Fruit fly (Drosophila melanogaster) whole organism, embryonic: ENCODE data around the gene Vha100-2.

Experiments
- Atf6 ChIP-seq: fragments of 200-800 bp; sonication (Bioruptor generic); IDR thresholded peaks from 2 replicates; pipeline ENCODE4 v1.3.6; 2022; ENCODE audit warnings: missing biosample characterization, missing genetic modification characterization
- CG10147 ChIP-seq: fragments of 200-800 bp; sonication (Bioruptor generic); optimal IDR thresholded peaks from 2 replicates; lab custom pipeline; 2019; ENCODE audit warnings: missing biosample characterization, mild to moderate bottlenecking, missing genetic modification characterization, moderate library complexity
- CG10366 ChIP-seq: fragments of 200-800 bp; sonication (Bioruptor generic); IDR thresholded peaks from 2 replicates; pipeline ENCODE4 v1.3.6; 2022; ENCODE audit warnings: missing biosample characterization, missing genetic modification characterization
- CG10431 ChIP-seq: fragments of 200-800 bp; sonication (Bioruptor generic); optimal IDR thresholded peaks from 3 replicates; lab custom pipeline; 2018; ENCODE audit warnings: missing biosample characterization, mild to moderate bottlenecking, missing genetic modification characterization
- CG12299 ChIP-seq: fragments of 200-800 bp; sonication (Bioruptor generic); optimal IDR thresholded peaks from 2 replicates; lab custom pipeline; 2018; ENCODE audit warnings: missing biosample characterization, mild to moderate bottlenecking, missing genetic modification characterization
- CG14965 ChIP-seq: fragments of 200-800 bp; sonication (Bioruptor generic); optimal IDR thresholded peaks from 2 replicates; lab custom pipeline; 2016; ENCODE audit warnings: missing biosample characterization, missing genetic modification characterization, borderline replicate concordance
- CG1529 ChIP-seq: fragments of 200-800 bp; sonication (Bioruptor generic); optimal IDR thresholded peaks from 3 replicates; lab custom pipeline; 2018; ENCODE audit warnings: missing biosample characterization, missing genetic modification characterization
- CG15696 ChIP-seq: fragments of 200-800 bp; sonication (Bioruptor generic); optimal IDR thresholded peaks from 2 replicates; lab custom pipeline; 2019; ENCODE audit warnings: missing biosample characterization, mild to moderate bottlenecking, missing genetic modification characterization, moderate library complexity
- CG1602 ChIP-seq: fragments of 200-800 bp; sonication (Bioruptor generic); optimal IDR thresholded peaks from 3 replicates; lab custom pipeline; 2016; ENCODE audit warnings: missing biosample characterization, missing genetic modification characterization
- CG2199 ChIP-seq: fragments of 200-800 bp; sonication (Bioruptor generic); IDR thresholded peaks from 3 replicates; pipeline ENCODE4 v1.3.6; 2022; ENCODE audit warnings: missing biosample characterization, missing genetic modification characterization
- CG2712 ChIP-seq: fragments of 200-800 bp; optimal IDR thresholded peaks from 3 replicates; lab custom pipeline; 2019; ENCODE audit warnings: missing biosample characterization, mild to moderate bottlenecking, missing genetic modification characterization, moderate library complexity
- CG32532 ChIP-seq: fragments of 200-800 bp; sonication (Bioruptor generic); IDR thresholded peaks from 2 replicates; pipeline ENCODE4 v1.3.6; 2022; ENCODE audit warnings: missing biosample characterization, missing genetic modification characterization
- CG4360 ChIP-seq: fragments of 200-800 bp; sonication (Bioruptor generic); IDR thresholded peaks from 2 replicates; pipeline ENCODE4 v1.3.6; 2022; ENCODE audit warnings: missing biosample characterization, missing genetic modification characterization
- CG6689 ChIP-seq: fragments of 200-800 bp; sonication (Bioruptor generic); IDR thresholded peaks from 2 replicates; pipeline ENCODE4 v1.3.6; 2022; ENCODE audit warnings: missing biosample characterization, missing genetic modification characterization
- CG7556 ChIP-seq: fragments of 200-800 bp; sonication (Bioruptor generic); optimal IDR thresholded peaks from 2 replicates; lab custom pipeline; 2017; ENCODE audit warnings: missing biosample characterization, mild to moderate bottlenecking, missing genetic modification characterization
- CG8388 ChIP-seq: fragments of 200-800 bp; sonication (Bioruptor generic); optimal IDR thresholded peaks from 2 replicates; lab custom pipeline; 2019; ENCODE audit warnings: missing biosample characterization, mild to moderate bottlenecking, missing genetic modification characterization, moderate library complexity
- CoRest ChIP-seq: fragments of 200-800 bp; sonication (Bioruptor generic); optimal IDR thresholded peaks from 3 replicates; lab custom pipeline; 2018; ENCODE audit warnings: missing biosample characterization, mild to moderate bottlenecking, missing genetic modification characterization, moderate library complexity
- CrebB ChIP-seq: fragments of 200-800 bp; sonication (Bioruptor generic); optimal IDR thresholded peaks from 3 replicates; lab custom pipeline; 2018; ENCODE audit warnings: missing biosample characterization, mild to moderate bottlenecking, missing genetic modification characterization
- D19B ChIP-seq: fragments of 200-800 bp; sonication (Bioruptor generic); optimal IDR thresholded peaks from 2 replicates; lab custom pipeline; 2017; ENCODE audit warnings: missing biosample characterization, mild to moderate bottlenecking, missing genetic modification characterization
- E2f1 ChIP-seq: fragments of 200-800 bp; sonication (Bioruptor generic); IDR thresholded peaks from 2 replicates; pipeline ENCODE4 v1.3.6; 2022; ENCODE audit warnings: missing biosample characterization, missing genetic modification characterization
- Elba2 ChIP-seq: fragments of 200-800 bp; sonication (Bioruptor generic); optimal IDR thresholded peaks from 3 replicates; lab custom pipeline; 2016; ENCODE audit warnings: missing biosample characterization, missing genetic modification characterization
- HLH3B ChIP-seq: fragments of 200-800 bp; sonication (Bioruptor generic); IDR thresholded peaks from 2 replicates; pipeline ENCODE4 v1.3.6; 2022; ENCODE audit warnings: missing biosample characterization, missing genetic modification characterization
- Lim3 ChIP-seq: fragments of 200-800 bp; sonication (Bioruptor generic); IDR thresholded peaks from 2 replicates; pipeline ENCODE4 v1.3.6; 2022; ENCODE audit warnings: missing biosample characterization, missing genetic modification characterization
- Lpt ChIP-seq: fragments of >200 bp; optimal IDR thresholded peaks from 2 replicates; lab custom pipeline; 2018; ENCODE audit warnings: missing biosample characterization, missing genetic modification characterization
- Nf-YA ChIP-seq: fragments of 200-800 bp; sonication (Bioruptor generic); IDR thresholded peaks from 2 replicates; pipeline ENCODE4 v1.3.6; 2022; ENCODE audit warnings: missing biosample characterization, missing genetic modification characterization
- Nf-YB ChIP-seq: fragments of 200-800 bp; sonication (Bioruptor generic); optimal IDR thresholded peaks from 3 replicates; lab custom pipeline; 2019; ENCODE audit warnings: missing biosample characterization, mild to moderate bottlenecking, missing genetic modification characterization, moderate library complexity
- Nf-YC ChIP-seq: fragments of 200-800 bp; optimal IDR thresholded peaks from 3 replicates; lab custom pipeline; 2019; ENCODE audit warnings: missing biosample characterization, mild to moderate bottlenecking, missing genetic modification characterization, moderate library complexity
- NfI ChIP-seq: fragments of 200-800 bp; sonication (Bioruptor generic); optimal IDR thresholded peaks from 3 replicates; lab custom pipeline; 2018; ENCODE audit warnings: missing biosample characterization, mild to moderate bottlenecking, missing genetic modification characterization, moderate library complexity
- Ssrp ChIP-seq: fragments of 200-800 bp; sonication (Bioruptor generic); optimal IDR thresholded peaks from 2 replicates; lab custom pipeline; 2018; ENCODE audit warnings: missing biosample characterization, mild to moderate bottlenecking, missing genetic modification characterization, moderate library complexity
- Usf ChIP-seq: fragments of 200-800 bp; sonication (Bioruptor generic); optimal IDR thresholded peaks from 2 replicates; lab custom pipeline; 2017; ENCODE audit warnings: missing genotype, missing biosample characterization, missing genetic modification characterization
- Xbp1 ChIP-seq: fragments of 200-800 bp; sonication (Bioruptor generic); optimal IDR thresholded peaks from 3 replicates; lab custom pipeline; 2016; ENCODE audit warnings: missing biosample characterization, mild to moderate bottlenecking, missing genetic modification characterization
- Xrp1 ChIP-seq: fragments of 200-800 bp; sonication (Bioruptor generic); IDR thresholded peaks from 2 replicates; pipeline ENCODE4 v1.3.6; 2022; ENCODE audit warnings: missing biosample characterization, missing genetic modification characterization
- ash1 ChIP-seq: fragments of 200-800 bp; sonication (Bioruptor generic); optimal IDR thresholded peaks from 2 replicates; lab custom pipeline; 2018; ENCODE audit warnings: missing biosample characterization, mild to moderate bottlenecking, missing genetic modification characterization
- cad ChIP-seq: fragments of >200 bp; optimal IDR thresholded peaks from 2 replicates; lab custom pipeline; 2017; ENCODE audit warnings: missing biosample characterization, missing genetic modification characterization
- chif ChIP-seq, 2 experiments: fragments of 200-800 bp; sonication (Bioruptor generic); optimal IDR thresholded peaks; 3 replicates each; lab custom pipeline; 2016; ENCODE audit warnings: missing biosample characterization in 2 of 2, missing genetic modification characterization in 2 of 2
- ci ChIP-seq: fragments of 200-800 bp; sonication (Bioruptor generic); IDR thresholded peaks from 3 replicates; pipeline ENCODE4 v1.3.6; 2022; ENCODE audit warnings: missing biosample characterization, missing genetic modification characterization
- crp ChIP-seq, 2 experiments: fragments of 200-800 bp; sonication (Bioruptor generic); optimal IDR thresholded peaks; 2 replicates in 1 of 2; 3 replicates in 1 of 2; lab custom pipeline; 2017; ENCODE audit warnings: missing biosample characterization in 2 of 2, missing genetic modification characterization in 2 of 2, mild to moderate bottlenecking in 1 of 2, moderate library complexity in 1 of 2
- dimm ChIP-seq: fragments of 200-800 bp; sonication (Bioruptor generic); IDR thresholded peaks from 2 replicates; pipeline ENCODE4 v1.3.6; 2022; ENCODE audit warnings: missing biosample characterization, missing genetic modification characterization
- esg ChIP-seq: fragments of 200-800 bp; sonication (Bioruptor generic); conservative IDR thresholded peaks from 2 replicates; pipeline ENCODE4 v1.3.6; 2022; ENCODE audit warnings: missing biosample characterization, missing genetic modification characterization
- ewg ChIP-seq: fragments of 200-800 bp; sonication (Bioruptor generic); optimal IDR thresholded peaks from 3 replicates; lab custom pipeline; 2017; ENCODE audit warnings: mild to moderate bottlenecking, missing biosample characterization, missing genetic modification reagents, missing genetic modification characterization
- grau ChIP-seq: fragments of 200-800 bp; optimal IDR thresholded peaks from 3 replicates; lab custom pipeline; 2019; ENCODE audit warnings: missing biosample characterization, mild to moderate bottlenecking, missing genetic modification characterization, moderate library complexity
- ken ChIP-seq: fragments of 200-800 bp; sonication (Bioruptor generic); IDR thresholded peaks from 3 replicates; pipeline ENCODE4 v1.3.6; 2022; ENCODE audit warnings: missing biosample characterization, missing genetic modification characterization
- lbe ChIP-seq: fragments of 200-800 bp; sonication (Bioruptor generic); optimal IDR thresholded peaks from 2 replicates; lab custom pipeline; 2016; ENCODE audit warnings: missing biosample characterization, mild to moderate bottlenecking, missing genetic modification characterization
- nmo ChIP-seq: fragments of 200-800 bp; sonication (Bioruptor generic); optimal IDR thresholded peaks from 2 replicates; lab custom pipeline; 2018; ENCODE audit warnings: missing biosample characterization, mild to moderate bottlenecking, missing genetic modification characterization, moderate library complexity
- odd ChIP-seq: fragments of 200-800 bp; sonication (Bioruptor generic); optimal IDR thresholded peaks from 2 replicates; lab custom pipeline; 2017; ENCODE audit warnings: missing biosample characterization, mild to moderate bottlenecking, missing genetic modification characterization
- pnt ChIP-seq: fragments of 200-800 bp; sonication (Bioruptor generic); optimal IDR thresholded peaks from 3 replicates; lab custom pipeline; 2016; ENCODE audit warnings: missing biosample characterization, missing genetic modification characterization
- pros ChIP-seq: fragments of 200-800 bp; sonication (Bioruptor generic); optimal IDR thresholded peaks from 3 replicates; lab custom pipeline; 2019; ENCODE audit warnings: missing biosample characterization, mild to moderate bottlenecking, missing genetic modification characterization, moderate library complexity
- ro ChIP-seq: fragments of 200-800 bp; sonication (Bioruptor generic); IDR thresholded peaks from 2 replicates; pipeline ENCODE4 v1.3.6; 2022; ENCODE audit warnings: missing biosample characterization, missing genetic modification characterization
- seq ChIP-seq: fragments of 200-800 bp; sonication (Bioruptor generic); IDR thresholded peaks from 2 replicates; pipeline ENCODE4 v1.3.6; 2022; ENCODE audit warnings: missing biosample characterization, missing genetic modification characterization
- sna ChIP-seq: fragments of 200-800 bp; sonication (Bioruptor generic); IDR thresholded peaks from 2 replicates; pipeline ENCODE4 v1.3.6; 2022; ENCODE audit warnings: missing biosample characterization, missing genetic modification characterization; ENCODE audit not compliant: partially characterized antibody
- sqz ChIP-seq: fragments of 200-800 bp; sonication (Bioruptor generic); optimal IDR thresholded peaks from 3 replicates; lab custom pipeline; 2018; ENCODE audit warnings: missing biosample characterization, mild to moderate bottlenecking, missing genetic modification characterization
- sug ChIP-seq: fragments of 200-800 bp; optimal IDR thresholded peaks from 2 replicates; lab custom pipeline; 2019; ENCODE audit warnings: missing biosample characterization, mild to moderate bottlenecking, missing genetic modification characterization, moderate library complexity
- zf30C ChIP-seq: fragments of 200-800 bp; sonication (Bioruptor generic); optimal IDR thresholded peaks from 3 replicates; lab custom pipeline; 2018; ENCODE audit warnings: missing biosample characterization, mild to moderate bottlenecking, missing genetic modification characterization

Gene Vha100-2

DNA sequence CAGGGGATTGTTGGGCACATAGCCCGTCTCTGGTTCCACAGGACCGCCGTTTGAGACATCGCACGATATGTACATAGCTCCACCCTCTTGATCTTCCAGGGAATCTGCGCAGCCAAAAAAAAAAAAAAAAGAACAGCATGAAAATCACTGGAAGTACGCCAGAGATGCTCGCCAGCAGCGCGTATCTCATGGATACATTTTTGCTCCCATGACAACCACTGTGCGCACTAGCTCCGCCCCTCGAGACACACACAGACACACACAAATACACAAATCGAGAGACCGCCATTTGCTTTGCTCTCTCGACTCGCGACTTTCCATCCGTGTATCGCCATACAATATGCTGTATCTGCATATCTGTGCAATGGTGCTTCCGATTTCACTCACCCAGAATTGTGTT is 27.6 kb downstream of the Vha100-2 start (continued):
- TF ChIP-seq CG32532, result 0 out of 2 replicates have a peak, but pooled peaks have one; percentile 19
- TF ChIP-seq CG2712 (tag; lab: Kevin White, UChicago), result no peak
- no peak for TF ChIP-seq CG7556
- TF ChIP-seq sug (tag; lab: Kevin White, UChicago), result no peak
- no peak for TF ChIP-seq CoRest
- no peak for TF ChIP-seq esg (GFP tag; lab: Robert Waterston, UW)
- no peak for TF ChIP-seq CG14965 (GFP tag; lab: Kevin White, UChicago)
- TF ChIP-seq HLH3B (GFP tag; lab: Robert Waterston, UW), result no peak
- no peak for TF ChIP-seq zf30C (GFP tag; lab: Kevin White, UChicago)
- no peak for TF ChIP-seq grau
- no peak for TF ChIP-seq CG10147 (GFP tag; lab: Kevin White, UChicago)
- TF ChIP-seq crp (GFP tag; optimal IDR thresholded peaks at IDR 0.05; lab: Kevin White, UChicago), result no peak
- no peak for TF ChIP-seq CrebB (tag; lab: Kevin White, UChicago)
- TF ChIP-seq CG8388 (GFP tag; lab: Kevin White, UChicago), result no peak
- TF ChIP-seq sqz (GFP tag; lab: Kevin White, UChicago), result no peak
- no peak for TF ChIP-seq ash1 (GFP tag; lab: Kevin White, UChicago)
- no peak for TF ChIP-seq Xbp1 (GFP tag; lab: Kevin White, UChicago)
- no peak for TF ChIP-seq D19B (GFP tag; lab: Kevin White, UChicago)
- TF ChIP-seq CG1529 (GFP tag; lab: Kevin White, UChicago), result no peak
- 0 out of 2 replicates have a peak, but pooled peaks have one; percentile 19 for TF ChIP-seq E2f1 (GFP tag; lab: Robert Waterston, UW)
- no peak for TF ChIP-seq sna (GFP tag; lab: Robert Waterston, UW)
- no peak for TF ChIP-seq cad (GFP tag; lab: Kevin White, UChicago)
- TF ChIP-seq ro (GFP tag; lab: Robert Waterston, UW), result no peak
- TF ChIP-seq ci (GFP tag; lab: Robert Waterston, UW), result peak; percentile 44; the same call in 1 of the 3 replicates
- no peak for TF ChIP-seq NfI (GFP tag; lab: Kevin White, UChicago)
- TF ChIP-seq CG6689, result 0 out of 2 replicates have a peak, but pooled peaks have one; percentile 11
- no peak for TF ChIP-seq nmo (GFP tag; lab: Kevin White, UChicago)
- TF ChIP-seq CG4360 (GFP tag; lab: Robert Waterston, UW), result no peak
- 0 out of 2 replicates have a peak, but pooled peaks have one; percentile 19 for TF ChIP-seq Nf-YA (GFP tag; lab: Robert Waterston, UW)
- TF ChIP-seq odd (GFP tag; lab: Kevin White, UChicago), result no peak
- peak; percentile 55; the same call in 1 of the 3 replicates for TF ChIP-seq ken (GFP tag; lab: Robert Waterston, UW)
- 0 out of 2 replicates have a peak, but pooled peaks have one; percentile 27 for TF ChIP-seq Xrp1 (GFP tag; lab: Robert Waterston, UW)
- TF ChIP-seq lbe (GFP tag; lab: Kevin White, UChicago), result no peak
- TF ChIP-seq dimm (GFP tag; lab: Robert Waterston, UW), result no peak
- peak; percentile 84 for TF ChIP-seq Nf-YC
- TF ChIP-seq CG12299, result no peak
- TF ChIP-seq pnt, result no peak
- TF ChIP-seq CG1602 (GFP tag; lab: Kevin White, UChicago), result no peak
- no peak for TF ChIP-seq Lim3

DNA sequence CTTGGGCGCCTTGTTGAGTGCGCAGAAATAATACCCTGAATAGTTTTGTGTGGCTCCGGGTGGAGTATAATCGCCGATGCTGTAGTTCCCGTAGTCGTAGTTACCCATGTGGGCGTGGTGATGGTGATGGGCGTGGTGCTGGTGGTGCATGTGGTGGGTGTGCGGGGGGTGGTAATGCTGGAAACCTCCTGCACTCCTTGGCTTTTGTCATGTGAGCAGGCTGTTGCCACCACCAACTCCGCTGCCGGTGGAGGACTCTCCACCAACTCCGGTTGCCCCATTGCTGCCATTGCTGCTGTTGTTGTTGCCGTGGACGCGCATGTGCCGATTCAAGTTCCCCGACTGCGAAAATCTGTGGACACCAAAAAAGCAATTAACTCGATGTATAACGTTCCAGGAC is 30.4 kb downstream of the Vha100-2 start:
- peak; percentile 52 for TF ChIP-seq Nf-YB (GFP tag; lab: Kevin White, UChicago)
- TF ChIP-seq chif (GFP tag; optimal IDR thresholded peaks at IDR 0.05; lab: Kevin White, UChicago), result no peak
- TF ChIP-seq CG4360 (GFP tag; lab: Robert Waterston, UW), result 0 out of 2 replicates have a peak, but pooled peaks have one; percentile 40
- TF ChIP-seq Atf6, result no peak
- no peak for TF ChIP-seq Elba2 (GFP tag; lab: Kevin White, UChicago)
- TF ChIP-seq pros (GFP tag; lab: Kevin White, UChicago), result no peak
- no peak for TF ChIP-seq CG10366 (GFP tag; lab: Robert Waterston, UW)
- TF ChIP-seq Usf (GFP tag; lab: Kevin White, UChicago), result no peak
- no peak for TF ChIP-seq Lpt
- TF ChIP-seq CG2199 (GFP tag; lab: Robert Waterston, UW), result no peak
- TF ChIP-seq Ssrp (tag; lab: Kevin White, UChicago), result no peak
- TF ChIP-seq seq (GFP tag; lab: Robert Waterston, UW), result peak; percentile 40; the same call in 1 of the 2 replicates
- no peak for TF ChIP-seq CG10431 (GFP tag; lab: Kevin White, UChicago)
- TF ChIP-seq ewg (GFP tag; lab: Kevin White, UChicago), result peak; percentile 67
- no peak for TF ChIP-seq CG15696 (tag; lab: Kevin White, UChicago)
